Worm (Caenorhabditis elegans): ENCODE data around the gene agt-2.
A peak's percentile ranks its signal among the peaks of the same experiment; 100 is the strongest.

The agt-2 gene

ce11 chrII:5336035-5336376, 37.6 kb downstream of the agt-2 start:
- TF ChIP-seq pqm-1 (tag; optimal IDR thresholded peaks at IDR 0.05) (no peak), unc-62 (GFP tag; optimal IDR thresholded peaks at IDR 0.05) (no peak), hmg-11 (tag; optimal IDR thresholded peaks at IDR 0.05) (no peak), sea-2 (GFP tag; optimal IDR thresholded peaks at IDR 0.05) (peak; percentile 6), tbx-2 (tag; optimal IDR thresholded peaks at IDR 0.05) (peak; percentile 46), ama-1 (optimal IDR thresholded peaks at IDR 0.05) (peak; percentile 66), egl-5 (tag; optimal IDR thresholded peaks at IDR 0.05) (peak; percentile 54), skn-1 (tag; optimal IDR thresholded peaks at IDR 0.05) (no peak), fkh-2 (tag; optimal IDR thresholded peaks at IDR 0.05) (no peak), egl-27 (tag; optimal IDR thresholded peaks at IDR 0.05) (no peak), R02D3.7 (tag; optimal IDR thresholded peaks at IDR 0.05) (no peak), nhr-76 (tag; optimal IDR thresholded peaks at IDR 0.05) (no peak), lin-15B (tag; optimal IDR thresholded peaks at IDR 0.05) (peak; percentile 6), unc-39 (tag; optimal IDR thresholded peaks at IDR 0.05) (no peak), jun-1 (tag; optimal IDR thresholded peaks at IDR 0.05) (no peak), elt-3 (tag; optimal IDR thresholded peaks at IDR 0.05) (no peak), ztf-11 (tag; optimal IDR thresholded peaks at IDR 0.05) (no peak), pha-4 (tag; optimal IDR thresholded peaks at IDR 0.05) (no peak), ceh-9 (tag; optimal IDR thresholded peaks at IDR 0.05) (no peak), ztf-4 (tag; optimal IDR thresholded peaks at IDR 0.05) (no peak), nhr-43 (tag; optimal IDR thresholded peaks at IDR 0.05; ENCODE audit: poor library complexity, severe bottlenecking) (no peak), zag-1 (tag; optimal IDR thresholded peaks at IDR 0.05) (peak; percentile 50), fkh-10 (GFP tag; optimal IDR thresholded peaks at IDR 0.05) (peak; percentile 68), eor-1 (tag; optimal IDR thresholded peaks at IDR 0.05) (no peak), lin-39 (tag; optimal IDR thresholded peaks at IDR 0.05) (peak; percentile 68), nhr-23 (tag; optimal IDR thresholded peaks at IDR 0.05) (no peak), aly-2 (tag; optimal IDR thresholded peaks at IDR 0.05) (no peak), ceh-16 (tag; optimal IDR thresholded peaks at IDR 0.05) (no peak), snpc-4 (tag; optimal IDR thresholded peaks at IDR 0.05) (no peak), nhr-12 (tag; optimal IDR thresholded peaks at IDR 0.05) (no peak), nhr-11 (tag; optimal IDR thresholded peaks at IDR 0.05) (no peak), nfya-1 (tag; optimal IDR thresholded peaks at IDR 0.05; ENCODE audit: insufficient read depth) (peak; percentile 85), ZK546.5 (tag; optimal IDR thresholded peaks at IDR 0.05) (no peak), fos-1 (tag; optimal IDR thresholded peaks at IDR 0.05) (no peak), nhr-237 (tag; optimal IDR thresholded peaks at IDR 0.05) (no peak)

- peak; percentile 11 for TF ChIP-seq elt-2 (tag; optimal IDR thresholded peaks at IDR 0.05)
- peak; percentile 51 for TF ChIP-seq lin-39 (tag; optimal IDR thresholded peaks at IDR 0.05)
- TF ChIP-seq lsy-12 (tag; optimal IDR thresholded peaks at IDR 0.05), result no peak
- TF ChIP-seq R02D3.7 (tag; optimal IDR thresholded peaks at IDR 0.05), result no peak
- peak; percentile 28 for TF ChIP-seq nhr-11 (tag; optimal IDR thresholded peaks at IDR 0.05)
- no peak for TF ChIP-seq nhr-25 (tag; optimal IDR thresholded peaks at IDR 0.05)
- peak; percentile 11 for TF ChIP-seq jun-1 (tag; optimal IDR thresholded peaks at IDR 0.05)
- TF ChIP-seq hmg-11 (tag; optimal IDR thresholded peaks at IDR 0.05), result peak; percentile 48
- TF ChIP-seq elt-1 (tag; optimal IDR thresholded peaks at IDR 0.05), result no peak
- TF ChIP-seq fkh-2 (tag; optimal IDR thresholded peaks at IDR 0.05), result no peak
These were observed 38.1 kb downstream of the agt-2 start for ce11 chrII:5335370-5336034.

- no peak for TF ChIP-seq mdl-1 (tag; optimal IDR thresholded peaks at IDR 0.05)
- TF ChIP-seq nhr-12 (tag; optimal IDR thresholded peaks at IDR 0.05), result no peak
- no peak for TF ChIP-seq pha-4 (tag; optimal IDR thresholded peaks at IDR 0.05)
These were observed 39.0 kb downstream of the agt-2 start for ce11 chrII:5334628-5335027.

All from whole organism, L3 larva.